Fruit fly (Drosophila melanogaster): ENCODE results near the gene Nadsyn.

Gene Nadsyn

dm6 chrX:13676458-13676944, 41.6 kb downstream of the Nadsyn start, which contains the start of gene CG11162:
Gene CG11162, plus strand, starts transcription at chrX:13676894.
- TF ChIP-seq CG6854 (GFP tag; optimal IDR thresholded peaks at IDR 0.05): no peak
- TF ChIP-seq Hr39 (GFP tag; optimal IDR thresholded peaks at IDR 0.05): no peak
- no peak for TF ChIP-seq cyc (GFP tag; optimal IDR thresholded peaks at IDR 0.05)
- TF ChIP-seq CG8319 (GFP tag; optimal IDR thresholded peaks at IDR 0.05): no peak
- TF ChIP-seq CG11902 (GFP tag; optimal IDR thresholded peaks at IDR 0.05): no peak
- no peak for TF ChIP-seq fd85E (GFP tag; optimal IDR thresholded peaks at IDR 0.05)
- no peak for TF ChIP-seq CG10631 (GFP tag; optimal IDR thresholded peaks at IDR 0.05)
- peak; percentile 3 for TF ChIP-seq vri (GFP tag; optimal IDR thresholded peaks at IDR 0.05)

- TF ChIP-seq fd85E (GFP tag; optimal IDR thresholded peaks at IDR 0.05) (no peak), Sox102F (GFP tag; optimal IDR thresholded peaks at IDR 0.05) (no peak), CG3032 (tag; optimal IDR thresholded peaks at IDR 0.05) (no peak), Eip78C (GFP tag) (no peak), CG32006 (GFP tag; optimal IDR thresholded peaks at IDR 0.05) (no peak), OdsH (GFP tag; optimal IDR thresholded peaks at IDR 0.05) (no peak), CG15336 (GFP tag; IDR thresholded peaks at IDR 0.05) (no peak)
These were observed 47.7 kb downstream of the Nadsyn start for dm6 chrX:13670329-13670847.

dm6 chrX:13669366-13669765, 48.7 kb downstream of the Nadsyn start, which contains the start of gene CG15760:
Gene CG15760, plus strand, starts transcription at chrX:13669699.
- TF ChIP-seq CG6163 (GFP tag; IDR thresholded peaks at IDR 0.05) (no peak), CG8119 (GFP tag; IDR thresholded peaks at IDR 0.05) (no peak), esn (GFP tag; optimal IDR thresholded peaks at IDR 0.05) (peak; percentile 14), Sox102F (GFP tag; optimal IDR thresholded peaks at IDR 0.05) (no peak), Hr39 (GFP tag; optimal IDR thresholded peaks at IDR 0.05) (no peak), CG8632 (GFP tag; optimal IDR thresholded peaks at IDR 0.05) (no peak)

- TF ChIP-seq CG34406 (GFP tag; optimal IDR thresholded peaks at IDR 0.05) (no peak), cyc (GFP tag; optimal IDR thresholded peaks at IDR 0.05) (no peak), CG10669 (GFP tag; optimal IDR thresholded peaks at IDR 0.05) (no peak), Sox14 (GFP tag; optimal IDR thresholded peaks at IDR 0.05) (no peak)
These were observed 50.4 kb downstream of the Nadsyn start, which contains the start of the genes DNAlig4 and CG11164 for dm6 chrX:13667656-13668055. Gene DNAlig4, minus strand, starts transcription at chrX:13667811. Gene CG11164, plus strand, starts transcription at chrX:13668014.

dm6 chrX:13651170-13651569, 66.9 kb downstream of the Nadsyn start:
- peak; percentile 23 for TF ChIP-seq Eip78C (GFP tag)
- TF ChIP-seq acj6 (GFP tag; optimal IDR thresholded peaks at IDR 0.05): no peak

- TF ChIP-seq Blimp-1 (GFP tag; optimal IDR thresholded peaks at IDR 0.05) (no peak), CG11294 (GFP tag; IDR thresholded peaks at IDR 0.05) (no peak)
These were observed 68.3 kb downstream of the Nadsyn start for dm6 chrX:13649801-13650200.

dm6 chrX:13648819-13649218, 69.3 kb downstream of the Nadsyn start:
- TF ChIP-seq svp (GFP tag) (peak; percentile 60), CG6276 (GFP tag; optimal IDR thresholded peaks at IDR 0.05) (peak; percentile 51), fd85E (GFP tag; optimal IDR thresholded peaks at IDR 0.05) (no peak)

- TF ChIP-seq CG34406 (GFP tag; optimal IDR thresholded peaks at IDR 0.05) (no peak), CG8632 (GFP tag; optimal IDR thresholded peaks at IDR 0.05) (no peak), Blimp-1 (GFP tag; optimal IDR thresholded peaks at IDR 0.05) (no peak), Hr4 (GFP tag; optimal IDR thresholded peaks at IDR 0.05) (no peak), Smox (GFP tag; optimal IDR thresholded peaks at IDR 0.05) (no peak), CG10631 (GFP tag; optimal IDR thresholded peaks at IDR 0.05) (no peak), Eip78C (GFP tag) (no peak), CG9139 (GFP tag; optimal IDR thresholded peaks at IDR 0.05) (no peak), ss (GFP tag; optimal IDR thresholded peaks at IDR 0.05) (no peak), CG16779 (tag; optimal IDR thresholded peaks at IDR 0.05) (no peak), Hr38 (GFP tag; optimal IDR thresholded peaks at IDR 0.05) (no peak), CG7368 (GFP tag; optimal IDR thresholded peaks at IDR 0.05) (no peak), Hr39 (GFP tag; optimal IDR thresholded peaks at IDR 0.05) (no peak), dac (GFP tag; optimal IDR thresholded peaks at IDR 0.05) (no peak), CG8119 (GFP tag; IDR thresholded peaks at IDR 0.05) (no peak)
These were observed 71.9 kb downstream of the Nadsyn start for dm6 chrX:13646175-13646574.

Measured in whole organism, prepupa.